Fruit fly (Drosophila melanogaster) whole organism, embryonic: ENCODE measurements around the gene loaf.

Experiments used
- Adf1 ChIP-seq: fragments of 200-800 bp; sonication (Bioruptor generic); IDR thresholded peaks from 2 replicates; pipeline ENCODE4 v1.3.6; 2022; ENCODE audit warnings: missing biosample characterization, missing genetic modification characterization
- Antp ChIP-seq: fragments of 200-800 bp; sonication (Bioruptor generic); optimal IDR thresholded peaks from 3 replicates; lab custom pipeline; 2016; ENCODE audit warnings: missing biosample characterization, missing genetic modification characterization
- Blimp-1 ChIP-seq: fragments of 200-800 bp; sonication (Bioruptor generic); optimal IDR thresholded peaks from 3 replicates; lab custom pipeline; 2018; ENCODE audit warnings: missing biosample characterization, missing genetic modification characterization, mild to moderate bottlenecking, moderate library complexity, missing genetic modification reagents
- BtbVII ChIP-seq: fragments of 200-800 bp; sonication (Bioruptor generic); optimal IDR thresholded peaks from 3 replicates; lab custom pipeline; 2017; ENCODE audit warnings: missing biosample characterization, mild to moderate bottlenecking, missing genetic modification characterization
- C15 ChIP-seq: fragments of 200-800 bp; sonication (Bioruptor generic); IDR thresholded peaks from 3 replicates; pipeline ENCODE4 v1.3.6; 2022; ENCODE audit warnings: missing biosample characterization, missing genetic modification characterization
- CG10431 ChIP-seq: fragments of 200-800 bp; sonication (Bioruptor generic); optimal IDR thresholded peaks from 3 replicates; lab custom pipeline; 2018; ENCODE audit warnings: missing biosample characterization, mild to moderate bottlenecking, missing genetic modification characterization
- CG11456 ChIP-seq: fragments of 200-800 bp; sonication (Bioruptor generic); IDR thresholded peaks from 3 replicates; pipeline ENCODE4 v1.3.6; 2022; ENCODE audit warnings: missing biosample characterization, missing genetic modification characterization
- CG11695 ChIP-seq: fragments of 200-800 bp; sonication (Bioruptor generic); IDR thresholded peaks from 3 replicates; pipeline ENCODE4 v1.3.6; 2022; ENCODE audit warnings: missing biosample characterization, missing genetic modification characterization
- CG1233 ChIP-seq: fragments of 200-800 bp; sonication (Bioruptor generic); optimal IDR thresholded peaks from 4 replicates; lab custom pipeline; 2018; ENCODE audit warnings: missing biosample characterization, mild to moderate bottlenecking, missing genetic modification characterization
- CG13287 ChIP-seq: fragments of 200-800 bp; sonication (Bioruptor generic); IDR thresholded peaks from 2 replicates; pipeline ENCODE4 v1.3.6; 2022; ENCODE audit warnings: missing biosample characterization, missing genetic modification characterization; ENCODE audit not compliant: partially characterized antibody
- CG13296 ChIP-seq: fragments of 200-800 bp; sonication (Bioruptor generic); optimal IDR thresholded peaks from 3 replicates; lab custom pipeline; 2018; ENCODE audit warnings: missing biosample characterization, mild to moderate bottlenecking, missing genetic modification characterization
- CG13424 ChIP-seq: fragments of 200-800 bp; sonication (Bioruptor generic); optimal IDR thresholded peaks from 2 replicates; lab custom pipeline; 2019; ENCODE audit warnings: missing biosample characterization, mild to moderate bottlenecking, missing genetic modification characterization, moderate library complexity
- CG1647 ChIP-seq: fragments of 200-800 bp; sonication (Bioruptor generic); optimal IDR thresholded peaks from 3 replicates; lab custom pipeline; 2016; ENCODE audit warnings: missing biosample characterization, missing genetic modification characterization
- CG18262 ChIP-seq: fragments of 200-800 bp; optimal IDR thresholded peaks from 3 replicates; lab custom pipeline; 2019; ENCODE audit warnings: missing biosample characterization, mild to moderate bottlenecking, missing genetic modification characterization, moderate library complexity
- CG30403 ChIP-seq: fragments of 200-800 bp; sonication (Bioruptor generic); optimal IDR thresholded peaks from 3 replicates; lab custom pipeline; 2016; ENCODE audit warnings: missing biosample characterization, missing genetic modification characterization
- CG31365 ChIP-seq: fragments of 200-800 bp; sonication (Bioruptor generic); optimal IDR thresholded peaks from 2 replicates; lab custom pipeline; 2018; ENCODE audit warnings: missing biosample characterization, mild to moderate bottlenecking, missing genetic modification characterization
- CG32532 ChIP-seq: fragments of 200-800 bp; sonication (Bioruptor generic); IDR thresholded peaks from 2 replicates; pipeline ENCODE4 v1.3.6; 2022; ENCODE audit warnings: missing biosample characterization, missing genetic modification characterization
- CG34376 ChIP-seq: fragments of 200-800 bp; sonication (Bioruptor generic); optimal IDR thresholded peaks from 2 replicates; lab custom pipeline; 2018; ENCODE audit warnings: missing biosample characterization, mild to moderate bottlenecking, missing genetic modification characterization
- CG5180 ChIP-seq: fragments of 200-800 bp; sonication (Bioruptor generic); optimal IDR thresholded peaks from 3 replicates; lab custom pipeline; 2017; ENCODE audit warnings: missing biosample characterization, missing genetic modification characterization, mild to moderate bottlenecking, moderate library complexity, missing genetic modification reagents
- CG5953 ChIP-seq: fragments of 200-800 bp; sonication (Bioruptor generic); IDR thresholded peaks from 2 replicates; pipeline ENCODE4 v1.3.6; 2022; ENCODE audit warnings: missing biosample characterization, missing genetic modification characterization
- CG6683 ChIP-seq: fragments of 200-800 bp; sonication (Bioruptor generic); optimal IDR thresholded peaks from 2 replicates; lab custom pipeline; 2017; ENCODE audit warnings: missing biosample characterization, mild to moderate bottlenecking, missing genetic modification characterization, missing genetic modification reagents
- CG8290 ChIP-seq, 3 experiments: fragments of 200-800 bp; sonication (Bioruptor generic); optimal IDR thresholded peaks; 2 replicates each; lab custom pipeline; 2016 to 2019; ENCODE audit warnings: missing biosample characterization in 3 of 3, missing genetic modification characterization in 3 of 3, mild to moderate bottlenecking in 2 of 3, moderate library complexity in 1 of 3
- Camta ChIP-seq: fragments of 200-800 bp; sonication (Bioruptor generic); optimal IDR thresholded peaks from 2 replicates; lab custom pipeline; 2016; ENCODE audit warnings: missing biosample characterization, missing genetic modification characterization
- Doc3 ChIP-seq: fragments of 200-800 bp; sonication (Bioruptor generic); IDR thresholded peaks from 3 replicates; pipeline ENCODE4 v1.3.6; 2022; ENCODE audit warnings: missing biosample characterization, missing genetic modification characterization; ENCODE audit not compliant: partially characterized antibody
- Gsc ChIP-seq: fragments of 200-800 bp; sonication (Bioruptor generic); IDR thresholded peaks from 2 replicates; pipeline ENCODE4 v1.3.6; 2022; ENCODE audit warnings: missing biosample characterization, missing genetic modification characterization
- Gug ChIP-seq: fragments of 200-800 bp; sonication (Bioruptor generic); IDR thresholded peaks from 4 replicates; pipeline ENCODE4 v1.3.6; 2022; ENCODE audit warnings: missing biosample characterization, missing genetic modification characterization
- H2.0 ChIP-seq: fragments of 200-800 bp; sonication (Bioruptor generic); IDR thresholded peaks from 2 replicates; pipeline ENCODE4 v1.3.6; 2022; ENCODE audit warnings: missing biosample characterization, missing genetic modification characterization
- Hr78 ChIP-seq, 2 experiments: fragments of 200-800 bp in 1 of 2; fragments of >200 bp in 1 of 2; sonication (Bioruptor generic) in 1 of 2; optimal IDR thresholded peaks; 2 replicates each; lab custom pipeline; 2017 to 2019; ENCODE audit warnings: missing biosample characterization in 2 of 2, missing genetic modification characterization in 2 of 2, mild to moderate bottlenecking in 1 of 2, moderate library complexity in 1 of 2
- Med ChIP-seq: fragments of 200-800 bp; sonication (Bioruptor generic); peaks from one replicate; lab custom pipeline; 2016; ENCODE audit warnings: missing biosample characterization, missing genetic modification characterization, mild to moderate bottlenecking, inconsistent platforms, moderate library complexity
- Rx ChIP-seq: fragments of 200-800 bp; sonication (Bioruptor generic); IDR thresholded peaks from 2 replicates; pipeline ENCODE4 v1.3.6; 2022; ENCODE audit warnings: missing biosample characterization, missing genetic modification characterization
- Six4 ChIP-seq: fragments of 200-800 bp; sonication (Bioruptor generic); optimal IDR thresholded peaks from 2 replicates; lab custom pipeline; 2016; ENCODE audit warnings: missing biosample characterization, missing genetic modification characterization
- Trl ChIP-seq, 3 experiments: fragments of >200 bp in 2 of 3; fragments of 200-800 bp in 1 of 3; sonication (Bioruptor generic) in 1 of 3; optimal IDR thresholded peaks; 2 replicates in 1 of 3; 3 replicates in 2 of 3; lab custom pipeline; 2016 to 2017; ENCODE audit warnings: missing biosample characterization in 1 of 3, missing genetic modification characterization in 1 of 3
- ash1 ChIP-seq: fragments of 200-800 bp; sonication (Bioruptor generic); optimal IDR thresholded peaks from 2 replicates; lab custom pipeline; 2018; ENCODE audit warnings: missing biosample characterization, mild to moderate bottlenecking, missing genetic modification characterization
- bsh ChIP-seq, 2 experiments: fragments of 200-800 bp; sonication (Bioruptor generic); optimal IDR thresholded peaks; 2 replicates each; lab custom pipeline; 2017 to 2018; ENCODE audit warnings: mild to moderate bottlenecking in 2 of 2, missing biosample characterization in 2 of 2, missing genetic modification characterization in 2 of 2, moderate library complexity in 1 of 2
- chinmo ChIP-seq: fragments of 200-800 bp; sonication (Bioruptor generic); IDR thresholded peaks from 4 replicates; pipeline ENCODE4 v1.3.6; 2022; ENCODE audit warnings: missing biosample characterization, missing genetic modification characterization; ENCODE audit not compliant: partially characterized antibody
- ci ChIP-seq: fragments of 200-800 bp; sonication (Bioruptor generic); IDR thresholded peaks from 3 replicates; pipeline ENCODE4 v1.3.6; 2022; ENCODE audit warnings: missing biosample characterization, missing genetic modification characterization
- crp ChIP-seq, 2 experiments: fragments of 200-800 bp; sonication (Bioruptor generic); optimal IDR thresholded peaks; 2 replicates in 1 of 2; 3 replicates in 1 of 2; lab custom pipeline; 2017; ENCODE audit warnings: missing biosample characterization in 2 of 2, missing genetic modification characterization in 2 of 2, mild to moderate bottlenecking in 1 of 2, moderate library complexity in 1 of 2
- exex ChIP-seq: fragments of 200-800 bp; sonication (Bioruptor generic); optimal IDR thresholded peaks from 4 replicates; lab custom pipeline; 2018; ENCODE audit warnings: missing biosample characterization, mild to moderate bottlenecking, missing genetic modification characterization, moderate library complexity
- gcm2 ChIP-seq: fragments of 200-800 bp; sonication (Bioruptor generic); optimal IDR thresholded peaks from 2 replicates; lab custom pipeline; 2016; ENCODE audit warnings: missing biosample characterization, missing genetic modification characterization
- mirr ChIP-seq: fragments of 200-800 bp; sonication (Bioruptor generic); optimal IDR thresholded peaks from 3 replicates; lab custom pipeline; 2018; ENCODE audit warnings: missing biosample characterization, mild to moderate bottlenecking, missing genetic modification characterization
- nmo ChIP-seq: fragments of 200-800 bp; sonication (Bioruptor generic); optimal IDR thresholded peaks from 2 replicates; lab custom pipeline; 2018; ENCODE audit warnings: missing biosample characterization, mild to moderate bottlenecking, missing genetic modification characterization, moderate library complexity
- prd ChIP-seq, 3 experiments: fragments of >200 bp in 2 of 3; fragments of 200-800 bp in 1 of 3; sonication (Bioruptor generic) in 1 of 3; optimal IDR thresholded peaks in 2 of 3; IDR thresholded peaks in 1 of 3; 2 replicates in 2 of 3; 3 replicates in 1 of 3; pipeline versions ENCODE4 v1.3.6 to Lab custom; 2017 to 2022; ENCODE audit warnings: missing biosample characterization in 1 of 3, missing genetic modification characterization in 1 of 3
- pum ChIP-seq: fragments of 200-800 bp; sonication (Bioruptor generic); optimal IDR thresholded peaks from 2 replicates; lab custom pipeline; 2016; ENCODE audit warnings: missing biosample characterization, missing genetic modification characterization
- rib ChIP-seq: fragments of 200-800 bp; sonication (Bioruptor generic); IDR thresholded peaks from 2 replicates; pipeline ENCODE4 v1.3.6; 2022; ENCODE audit warnings: missing biosample characterization, missing genetic modification characterization
- scrt ChIP-seq: fragments of 200-800 bp; sonication (Bioruptor generic); optimal IDR thresholded peaks from 2 replicates; lab custom pipeline; 2018; ENCODE audit warnings: missing biosample characterization, mild to moderate bottlenecking, missing genetic modification characterization, moderate library complexity
- sisA ChIP-seq: fragments of 200-800 bp; sonication (Bioruptor generic); IDR thresholded peaks from 2 replicates; pipeline ENCODE4 v1.3.6; 2022; ENCODE audit warnings: missing biosample characterization, missing genetic modification characterization
- vvl ChIP-seq: fragments of 200-800 bp; sonication (Bioruptor generic); IDR thresholded peaks from 2 replicates; pipeline ENCODE4 v1.3.6; 2022; ENCODE audit warnings: missing biosample characterization, missing genetic modification characterization

Gene loaf

DNA sequence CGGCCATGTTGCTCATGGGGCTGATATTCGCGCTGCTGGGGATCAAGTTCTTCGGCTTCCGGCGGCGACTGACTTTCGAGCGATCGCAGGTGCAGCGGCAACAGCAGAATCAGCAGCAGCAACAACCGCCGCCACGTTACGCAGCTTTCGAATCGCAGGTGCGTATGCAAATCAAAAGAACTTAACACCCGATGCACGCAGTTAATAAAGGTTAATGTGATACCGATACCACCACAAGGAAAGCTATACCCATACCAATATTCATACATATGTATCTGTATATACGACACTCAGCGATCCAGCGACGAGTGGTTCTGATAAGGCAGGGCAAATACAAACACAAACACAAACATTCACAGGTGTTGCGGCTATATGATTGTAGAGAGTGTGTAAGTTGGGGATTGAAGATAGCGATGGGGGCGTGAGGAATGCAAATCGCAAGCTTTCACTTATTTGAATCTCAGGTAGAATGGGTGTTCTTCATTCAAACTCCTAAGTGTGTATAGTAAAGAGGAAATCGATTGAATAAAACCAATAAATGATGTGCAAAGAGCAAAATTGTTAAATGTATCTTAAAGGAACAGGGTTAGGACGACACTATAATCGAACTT, 11.5 kb upstream of the loaf start (continued):
- TF ChIP-seq CG32532 (GFP tag; lab: Robert Waterston, UW) (no peak), CG8290 (GFP tag; optimal IDR thresholded peaks at IDR 0.05; lab: Kevin White, UChicago) (no peak), CG8290 (tag; optimal IDR thresholded peaks at IDR 0.05; lab: Kevin White, UChicago) (no peak), CG13287 (GFP tag; lab: Robert Waterston, UW) (no peak), CG13296 (GFP tag; lab: Kevin White, UChicago) (no peak), ash1 (GFP tag; lab: Kevin White, UChicago) (no peak), Antp (no peak), bsh (GFP tag; optimal IDR thresholded peaks at IDR 0.05; lab: Kevin White, UChicago) (no peak), Gug (GFP tag; lab: Robert Waterston, UW) (no peak), CG18262 (tag; lab: Kevin White, UChicago) (no peak), CG5180 (no peak), chinmo (GFP tag; lab: Robert Waterston, UW) (no peak), Hr78 (GFP tag; optimal IDR thresholded peaks at IDR 0.05; lab: Kevin White, UChicago) (peak in 1 of 2 experiments; percentile 77), CG30403 (GFP tag; lab: Kevin White, UChicago) (no peak), Rx (no peak), CG11456 (GFP tag; lab: Robert Waterston, UW) (no peak), Doc3 (GFP tag; lab: Robert Waterston, UW) (no peak), CG5953 (no peak), vvl (GFP tag; lab: Robert Waterston, UW) (peak; percentile 24; the same call in 1 of the 2 replicates), Gsc (no peak), sisA (GFP tag; lab: Robert Waterston, UW) (no peak), scrt (GFP tag; lab: Kevin White, UChicago) (no peak)

dm6 chr3L:11776731-11777130, 10.7 kb upstream of the loaf start, which contains the start of gene CG14131:
CG14131 (plus strand) TSS chr3L:11777073.
- peak; percentile 38; the same call in 1 of the 2 replicates for TF ChIP-seq CG32532 (GFP tag; lab: Robert Waterston, UW)
- no peak for TF ChIP-seq pum (GFP tag; lab: Kevin White, UChicago)
- no peak for TF ChIP-seq CG11695 (GFP tag; lab: Robert Waterston, UW)
- TF ChIP-seq mirr (GFP tag; lab: Kevin White, UChicago): peak; percentile 97
- TF ChIP-seq rib: peak; percentile 22; the same call in 1 of the 2 replicates
- TF ChIP-seq Blimp-1 (GFP tag; lab: Kevin White, UChicago): no peak
- TF ChIP-seq CG13424 (tag; lab: Kevin White, UChicago): no peak
- no peak for TF ChIP-seq CG10431
- no peak for TF ChIP-seq gcm2 (GFP tag; lab: Kevin White, UChicago)
- TF ChIP-seq crp (GFP tag; optimal IDR thresholded peaks at IDR 0.05; lab: Kevin White, UChicago): no peak
- TF ChIP-seq exex: peak; percentile 99
- no peak for TF ChIP-seq BtbVII (GFP tag; lab: Kevin White, UChicago)
- peak; percentile 62; the same call in 3 of the 4 replicates for TF ChIP-seq chinmo (GFP tag; lab: Robert Waterston, UW)
- no peak for TF ChIP-seq Six4 (GFP tag; lab: Kevin White, UChicago)
- no peak for TF ChIP-seq nmo
- TF ChIP-seq CG6683: no peak
- no peak for TF ChIP-seq CG1233
- TF ChIP-seq Antp: no peak
- peak; percentile 39 to 70 for TF ChIP-seq Trl (optimal IDR thresholded peaks at IDR 0.05; lab: Kevin White, UChicago)
- no peak for TF ChIP-seq Trl (GFP tag; optimal IDR thresholded peaks at IDR 0.05; lab: Kevin White, UChicago)
- TF ChIP-seq prd (optimal IDR thresholded peaks at IDR 0.05; lab: Kevin White, UChicago): no peak
- no peak for TF ChIP-seq prd (GFP tag; IDR thresholded peaks at IDR 0.05; lab: Robert Waterston, UW)
- TF ChIP-seq Camta: no peak
- peak; percentile 78 for TF ChIP-seq CG34376 (GFP tag; lab: Kevin White, UChicago)
- peak; percentile 18; the same call in 1 of the 3 replicates for TF ChIP-seq ci (GFP tag; lab: Robert Waterston, UW)
- no peak for TF ChIP-seq CG1647 (GFP tag; lab: Kevin White, UChicago)
- no peak for TF ChIP-seq CG31365
- TF ChIP-seq Adf1 (GFP tag; lab: Robert Waterston, UW): peak; percentile 74
- TF ChIP-seq Med: peak; percentile 65
- TF ChIP-seq C15 (GFP tag; lab: Robert Waterston, UW): no peak
- TF ChIP-seq H2.0 (GFP tag; lab: Robert Waterston, UW): no peak
